Fruit fly (Drosophila melanogaster) whole organism, embryonic: Measurements from ENCODE around the gene SP555.

Source experiments
- Abd-B ChIP-seq: fragments of 200-800 bp; sonication (Bioruptor generic); optimal IDR thresholded peaks from 2 replicates; lab custom pipeline; 2018; ENCODE audit warnings: missing biosample characterization, mild to moderate bottlenecking, missing genetic modification characterization, moderate library complexity
- Aef1 ChIP-seq: fragments of 200-800 bp; sonication (Bioruptor generic); IDR thresholded peaks from 3 replicates; pipeline ENCODE4 v1.3.6; 2022; ENCODE audit warnings: missing biosample characterization, missing genetic modification characterization
- Antp ChIP-seq: fragments of 200-800 bp; sonication (Bioruptor generic); optimal IDR thresholded peaks from 3 replicates; lab custom pipeline; 2016; ENCODE audit warnings: missing biosample characterization, missing genetic modification characterization
- Awh ChIP-seq: fragments of 200-800 bp; sonication (Bioruptor generic); IDR thresholded peaks from 2 replicates; pipeline ENCODE4, ENCODE4 v1.3.6; 2022; ENCODE audit warnings: missing biosample characterization, missing genetic modification characterization
- CG10959 ChIP-seq: fragments of 200-800 bp; sonication (Bioruptor generic); IDR thresholded peaks from 2 replicates; pipeline ENCODE4 v1.3.6; 2022; ENCODE audit warnings: missing biosample characterization, missing genetic modification characterization
- CG11247 ChIP-seq: fragments of 200-800 bp; sonication (Bioruptor generic); IDR thresholded peaks from 2 replicates; pipeline ENCODE4 v1.3.6; 2022; ENCODE audit warnings: missing biosample characterization, missing genetic modification characterization
- CG11504 ChIP-seq: fragments of 200-800 bp; sonication (Bioruptor generic); optimal IDR thresholded peaks from 3 replicates; lab custom pipeline; 2019; ENCODE audit warnings: missing biosample characterization, mild to moderate bottlenecking, missing genetic modification characterization, moderate library complexity
- CG12769 ChIP-seq: fragments of 200-800 bp; sonication (Bioruptor generic); optimal IDR thresholded peaks from 2 replicates; lab custom pipeline; 2019; ENCODE audit warnings: missing biosample characterization, mild to moderate bottlenecking, missing genetic modification characterization, moderate library complexity
- CG13775 ChIP-seq: fragments of 200-800 bp; sonication (Bioruptor generic); optimal IDR thresholded peaks from 3 replicates; lab custom pipeline; 2017; ENCODE audit warnings: missing biosample characterization, mild to moderate bottlenecking, missing genetic modification characterization
- CG14441 ChIP-seq: fragments of 200-800 bp; sonication (Bioruptor generic); IDR thresholded peaks from 2 replicates; pipeline ENCODE4 v1.3.6; 2022; ENCODE audit warnings: missing biosample characterization, missing genetic modification characterization
- CG1529 ChIP-seq: fragments of 200-800 bp; sonication (Bioruptor generic); optimal IDR thresholded peaks from 3 replicates; lab custom pipeline; 2018; ENCODE audit warnings: missing biosample characterization, missing genetic modification characterization
- CG15479 ChIP-seq: fragments of 200-800 bp; sonication (Bioruptor generic); optimal IDR thresholded peaks from 3 replicates; lab custom pipeline; 2019; ENCODE audit warnings: missing biosample characterization, mild to moderate bottlenecking, missing genetic modification characterization, moderate library complexity
- CG1832 ChIP-seq: fragments of 200-800 bp; sonication (Bioruptor generic); optimal IDR thresholded peaks from 2 replicates; lab custom pipeline; 2017; ENCODE audit warnings: missing biosample characterization, mild to moderate bottlenecking, missing genetic modification characterization, inconsistent platforms
- CG2875 ChIP-seq: fragments of 200-800 bp; sonication (Bioruptor generic); optimal IDR thresholded peaks from 2 replicates; lab custom pipeline; 2017; ENCODE audit warnings: missing biosample characterization, mild to moderate bottlenecking, missing genetic modification characterization, missing genetic modification reagents
- CG30431 ChIP-seq: fragments of 200-800 bp; sonication (Bioruptor generic); optimal IDR thresholded peaks from 2 replicates; lab custom pipeline; 2017; ENCODE audit warnings: missing biosample characterization, missing genetic modification characterization
- CG32767 ChIP-seq: fragments of 200-800 bp; sonication (Bioruptor generic); IDR thresholded peaks from 2 replicates; pipeline ENCODE4 v1.3.6; 2022; ENCODE audit warnings: missing biosample characterization, missing genetic modification characterization
- CG34224 ChIP-seq: fragments of 200-800 bp; sonication (Bioruptor generic); IDR thresholded peaks from 3 replicates; pipeline ENCODE4 v1.3.6; 2022; ENCODE audit warnings: missing biosample characterization, missing genetic modification characterization; ENCODE audit not compliant: partially characterized antibody
- CG7839 ChIP-seq: fragments of 200-800 bp; sonication (Bioruptor generic); optimal IDR thresholded peaks from 3 replicates; lab custom pipeline; 2018; ENCODE audit warnings: missing biosample characterization, mild to moderate bottlenecking, missing genetic modification characterization, moderate library complexity
- CkIIα-i1 ChIP-seq: fragments of 200-800 bp; sonication (Bioruptor generic); IDR thresholded peaks from 2 replicates; pipeline ENCODE4 v1.3.6; 2022; ENCODE audit warnings: missing biosample characterization, missing genetic modification characterization
- CoRest ChIP-seq: fragments of 200-800 bp; sonication (Bioruptor generic); optimal IDR thresholded peaks from 3 replicates; lab custom pipeline; 2018; ENCODE audit warnings: missing biosample characterization, mild to moderate bottlenecking, missing genetic modification characterization, moderate library complexity
- Dek ChIP-seq: fragments of 200-800 bp; sonication (Bioruptor generic); optimal IDR thresholded peaks from 3 replicates; lab custom pipeline; 2019; ENCODE audit warnings: missing biosample characterization, mild to moderate bottlenecking, missing genetic modification characterization, moderate library complexity
- Ets65A ChIP-seq: fragments of 200-800 bp; sonication (Bioruptor generic); peaks from one replicate; lab custom pipeline; 2016; ENCODE audit warnings: missing biosample characterization, missing genetic modification characterization
- Hr51 ChIP-seq, 2 experiments: fragments of 200-800 bp; sonication (Bioruptor generic); optimal IDR thresholded peaks; 2 replicates in 1 of 2; 3 replicates in 1 of 2; lab custom pipeline; 2016 to 2018; ENCODE audit warnings: missing biosample characterization in 2 of 2, missing genetic modification characterization in 2 of 2, mild to moderate bottlenecking in 1 of 2, moderate library complexity in 1 of 2
- Max ChIP-seq: fragments of 200-800 bp; sonication (Bioruptor generic); optimal IDR thresholded peaks from 2 replicates; lab custom pipeline; 2016; ENCODE audit warnings: missing biosample characterization, mild to moderate bottlenecking, missing genetic modification characterization
- Six4 ChIP-seq: fragments of 200-800 bp; sonication (Bioruptor generic); optimal IDR thresholded peaks from 2 replicates; lab custom pipeline; 2016; ENCODE audit warnings: missing biosample characterization, missing genetic modification characterization
- Trl ChIP-seq, 3 experiments: fragments of >200 bp in 2 of 3; fragments of 200-800 bp in 1 of 3; sonication (Bioruptor generic) in 1 of 3; optimal IDR thresholded peaks; 2 replicates in 1 of 3; 3 replicates in 2 of 3; lab custom pipeline; 2016 to 2017; ENCODE audit warnings: missing biosample characterization in 1 of 3, missing genetic modification characterization in 1 of 3
- YL-1 ChIP-seq: fragments of 200-800 bp; sonication (Bioruptor generic); optimal IDR thresholded peaks from 3 replicates; lab custom pipeline; 2017; ENCODE audit warnings: missing biosample characterization, mild to moderate bottlenecking, missing genetic modification characterization
- al ChIP-seq: fragments of 200-800 bp; sonication (Bioruptor generic); IDR thresholded peaks from 2 replicates; pipeline ENCODE4 v1.3.6; 2022; ENCODE audit warnings: missing biosample characterization, missing genetic modification characterization
- amos ChIP-seq: fragments of 200-800 bp; sonication (Bioruptor generic); IDR thresholded peaks from 2 replicates; pipeline ENCODE4 v1.3.6; 2022; ENCODE audit warnings: missing biosample characterization, missing genetic modification characterization; ENCODE audit not compliant: partially characterized antibody
- ase ChIP-seq: fragments of 200-800 bp; sonication (Bioruptor generic); IDR thresholded peaks from 3 replicates; pipeline ENCODE4 v1.3.6; 2022; ENCODE audit warnings: missing biosample characterization, missing genetic modification characterization
- crc ChIP-seq: fragments of 200-800 bp; sonication (Bioruptor generic); optimal IDR thresholded peaks from 2 replicates; lab custom pipeline; 2016; ENCODE audit warnings: missing biosample characterization, missing genetic modification characterization
- croc ChIP-seq: fragments of 200-800 bp; sonication (Bioruptor generic); conservative IDR thresholded peaks from 3 replicates; pipeline ENCODE4 v1.3.6; 2022; ENCODE audit warnings: missing biosample characterization, missing genetic modification characterization
- crp ChIP-seq, 2 experiments: fragments of 200-800 bp; sonication (Bioruptor generic); optimal IDR thresholded peaks; 2 replicates in 1 of 2; 3 replicates in 1 of 2; lab custom pipeline; 2017; ENCODE audit warnings: missing biosample characterization in 2 of 2, missing genetic modification characterization in 2 of 2, mild to moderate bottlenecking in 1 of 2, moderate library complexity in 1 of 2
- emc ChIP-seq: fragments of 200-800 bp; sonication (Bioruptor generic); optimal IDR thresholded peaks from 2 replicates; lab custom pipeline; 2016; ENCODE audit warnings: missing biosample characterization, missing genetic modification characterization
- fru ChIP-seq: fragments of >200 bp; optimal IDR thresholded peaks from 2 replicates; lab custom pipeline; 2017
- gsb-n ChIP-seq: fragments of 200-800 bp; sonication (Bioruptor generic); optimal IDR thresholded peaks from 3 replicates; lab custom pipeline; 2018; ENCODE audit warnings: missing biosample characterization, mild to moderate bottlenecking, missing genetic modification characterization
- lab ChIP-seq: fragments of 200-800 bp; sonication (Bioruptor generic); optimal IDR thresholded peaks from 3 replicates; lab custom pipeline; 2017; ENCODE audit warnings: missing biosample characterization, missing genetic modification characterization, mild to moderate bottlenecking, moderate library complexity, missing genetic modification reagents
- luna ChIP-seq: fragments of 200-800 bp; sonication (Bioruptor generic); optimal IDR thresholded peaks from 2 replicates; lab custom pipeline; 2016; ENCODE audit warnings: missing biosample characterization, missing genetic modification characterization
- nerfin-2 ChIP-seq: fragments of 200-800 bp; sonication (Bioruptor generic); IDR thresholded peaks from 2 replicates; pipeline ENCODE4 v1.3.6; 2022; ENCODE audit warnings: missing biosample characterization, missing genetic modification characterization; ENCODE audit not compliant: partially characterized antibody
- nom ChIP-seq: fragments of 200-800 bp; sonication (Bioruptor generic); optimal IDR thresholded peaks from 2 replicates; lab custom pipeline; 2017; ENCODE audit warnings: missing biosample characterization, missing genetic modification characterization, mild to moderate bottlenecking, moderate library complexity, missing genetic modification reagents
- repo ChIP-seq: fragments of 200-800 bp; sonication (Bioruptor generic); optimal IDR thresholded peaks from 2 replicates; lab custom pipeline; 2016; ENCODE audit warnings: missing biosample characterization, missing genetic modification characterization
- row ChIP-seq: fragments of 200-800 bp; sonication (Bioruptor generic); IDR thresholded peaks from 3 replicates; pipeline ENCODE4 v1.3.6; 2022; ENCODE audit warnings: missing biosample characterization, missing genetic modification characterization
- sima ChIP-seq: fragments of 200-800 bp; sonication (Bioruptor generic); optimal IDR thresholded peaks from 2 replicates; lab custom pipeline; 2016; ENCODE audit warnings: missing biosample characterization, missing genetic modification characterization
- slp2 ChIP-seq: fragments of 200-800 bp; sonication (Bioruptor generic); optimal IDR thresholded peaks from 2 replicates; lab custom pipeline; 2016; ENCODE audit warnings: missing biosample characterization, missing genetic modification characterization
- sna ChIP-seq: fragments of 200-800 bp; sonication (Bioruptor generic); IDR thresholded peaks from 2 replicates; pipeline ENCODE4 v1.3.6; 2022; ENCODE audit warnings: missing biosample characterization, missing genetic modification characterization; ENCODE audit not compliant: partially characterized antibody
- sr ChIP-seq: fragments of 200-800 bp; sonication (Bioruptor generic); IDR thresholded peaks from 3 replicates; pipeline ENCODE4 v1.3.6; 2022; ENCODE audit warnings: missing biosample characterization, missing genetic modification characterization
- ssp ChIP-seq: fragments of 200-800 bp; sonication (Bioruptor generic); IDR thresholded peaks from 2 replicates; pipeline ENCODE4 v1.3.6; 2022; ENCODE audit warnings: missing biosample characterization, missing genetic modification characterization
- z ChIP-seq: fragments of 200-800 bp; sonication (Bioruptor generic); IDR thresholded peaks from 3 replicates; pipeline ENCODE4 v1.3.6; 2022; ENCODE audit warnings: missing biosample characterization, missing genetic modification characterization
- zfh2 ChIP-seq: fragments of 200-800 bp; sonication (Bioruptor generic); optimal IDR thresholded peaks from 2 replicates; lab custom pipeline; 2016; ENCODE audit warnings: missing biosample characterization, missing genetic modification characterization

SP555 gene

DNA sequence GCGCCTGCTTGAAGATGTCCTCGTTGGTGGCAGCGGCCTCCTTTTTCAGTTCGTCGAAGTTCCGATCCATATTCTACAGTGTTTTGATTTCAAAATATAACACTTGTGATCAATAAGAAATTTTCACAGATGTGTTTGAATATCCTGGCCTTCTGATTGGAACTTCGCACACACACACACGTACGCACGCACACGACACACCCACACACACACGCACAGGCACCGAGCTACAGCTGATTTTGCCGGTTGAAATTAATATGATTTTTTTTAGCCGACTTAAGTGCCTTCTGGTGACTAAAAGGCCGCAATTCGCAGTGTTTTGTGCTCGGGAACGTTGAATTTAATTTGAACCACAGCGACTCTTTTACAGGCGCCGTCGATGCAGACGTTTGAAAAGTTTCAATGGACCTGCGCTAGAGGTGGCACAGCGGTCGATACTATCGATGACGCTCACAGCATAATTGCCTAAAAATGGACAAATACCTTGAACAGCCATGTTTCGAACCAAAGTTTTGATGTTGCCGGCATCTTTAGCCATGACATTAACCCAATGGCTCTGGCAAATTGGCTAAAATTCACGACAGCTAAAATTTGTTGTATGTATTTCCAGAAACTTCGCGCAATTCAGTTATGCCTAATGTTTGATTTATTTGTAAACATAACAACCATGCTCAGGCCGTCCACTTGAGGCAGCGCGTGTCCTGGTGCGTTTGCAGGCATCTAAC lies 28.0 kb upstream of the SP555 start, which contains the start of gene Rtnl1:
Rtnl1 (minus strand) TSS at position 415 of the 725 bp plus-strand sequence.
- TF ChIP-seq sna (GFP tag; lab: Robert Waterston, UW) (peak; percentile 82), CG30431 (no peak), CG10959 (GFP tag; lab: Robert Waterston, UW) (no peak), CG14441 (GFP tag; lab: Robert Waterston, UW) (no peak), CG13775 (GFP tag; lab: Kevin White, UChicago) (no peak), Six4 (no peak), CG1832 (no peak), Max (GFP tag; lab: Kevin White, UChicago) (no peak), crc (GFP tag; lab: Kevin White, UChicago) (no peak), CG2875 (GFP tag; lab: Kevin White, UChicago) (no peak), repo (GFP tag; lab: Kevin White, UChicago) (peak; percentile 26), crp (GFP tag; optimal IDR thresholded peaks at IDR 0.05; lab: Kevin White, UChicago) (peak in 1 of 2 experiments; percentile 77), CG34224 (GFP tag; lab: Robert Waterston, UW) (peak; percentile 90), nom (GFP tag; lab: Kevin White, UChicago) (peak; percentile 30), CG11504 (tag; lab: Kevin White, UChicago) (peak; percentile 93), croc (GFP tag; lab: Robert Waterston, UW) (no peak), nerfin-2 (GFP tag; lab: Robert Waterston, UW) (peak; percentile 42; the same call in 1 of the 2 replicates), CG15479 (GFP tag; lab: Kevin White, UChicago) (peak; percentile 31), row (peak; percentile 57), Dek (tag; lab: Kevin White, UChicago) (peak; percentile 57), CG12769 (no peak), amos (GFP tag; lab: Robert Waterston, UW) (peak; percentile 96), slp2 (GFP tag; lab: Kevin White, UChicago) (no peak), Awh (GFP tag; lab: Robert Waterston, UW) (no peak), gsb-n (tag; lab: Kevin White, UChicago) (no peak), emc (no peak), Aef1 (GFP tag; lab: Robert Waterston, UW) (0 out of 3 replicates have a peak, but pooled peaks have one; percentile 26), z (GFP tag; lab: Robert Waterston, UW) (no peak), luna (GFP tag; lab: Kevin White, UChicago) (peak; percentile 45), Hr51 (GFP tag; optimal IDR thresholded peaks at IDR 0.05; lab: Kevin White, UChicago) (peak; percentile 3 to 15), al (peak; percentile 37; the same call in 1 of the 2 replicates), CG32767 (GFP tag; lab: Robert Waterston, UW) (no peak), YL-1 (peak; percentile 72), sr (no peak), Abd-B (GFP tag; lab: Kevin White, UChicago) (peak; percentile 67), lab (GFP tag; lab: Kevin White, UChicago) (no peak), zfh2 (GFP tag; lab: Kevin White, UChicago) (peak; percentile 16), Trl (optimal IDR thresholded peaks at IDR 0.05; lab: Kevin White, UChicago) (no peak), Trl (GFP tag; optimal IDR thresholded peaks at IDR 0.05; lab: Kevin White, UChicago) (peak; percentile 22), CkIIα-i1 (GFP tag; lab: Robert Waterston, UW) (no peak), Antp (GFP tag; lab: Kevin White, UChicago) (peak; percentile 35), fru (lab: Kevin White, UChicago) (no peak), ase (GFP tag; lab: Robert Waterston, UW) (no peak), Ets65A (peak; percentile 42), CG11247 (GFP tag; lab: Robert Waterston, UW) (no peak), sima (no peak), ssp (GFP tag; lab: Robert Waterston, UW) (no peak), CoRest (tag; lab: Kevin White, UChicago) (peak; percentile 48), CG1529 (GFP tag; lab: Kevin White, UChicago) (no peak), CG7839 (tag; lab: Kevin White, UChicago) (no peak)
